Worm (Caenorhabditis elegans): ENCODE data around the gene F17H10.1.

DNA sequence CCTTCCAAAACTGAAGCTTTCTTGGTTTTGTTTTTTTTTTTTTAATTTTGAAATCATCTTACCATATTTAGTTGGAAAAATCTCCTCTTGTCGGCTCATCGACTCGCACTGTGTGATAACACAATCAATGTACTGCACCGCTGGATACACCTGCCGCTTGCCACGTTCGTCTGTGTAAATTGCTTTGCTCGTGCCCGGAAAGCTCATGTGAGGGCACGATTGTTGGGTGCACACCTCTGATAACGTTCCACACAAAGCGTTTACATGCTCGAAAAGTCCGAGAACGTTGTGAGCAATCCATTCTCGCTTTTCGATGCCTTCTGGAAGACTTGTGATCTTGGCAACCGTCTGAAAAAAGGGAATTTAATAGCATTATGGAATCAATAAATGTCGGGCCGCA is 49.5 kb downstream of the F17H10.1 start:
- TF ChIP-seq hmg-4 (GFP tag; optimal IDR thresholded peaks at IDR 0.05) (no peak), ceh-36 (tag; optimal IDR thresholded peaks at IDR 0.05) (no peak), ama-1 (optimal IDR thresholded peaks at IDR 0.05) (no peak), F13C5.2 (tag; optimal IDR thresholded peaks at IDR 0.05) (no peak)

Measured in whole organism, early embryonic.